Worm (Caenorhabditis elegans) whole organism, L2 larva: ENCODE measurements around the gene srb-11.
A peak's percentile ranks its signal among the peaks of the same experiment; 100 is the strongest.

ENCODE experiments used
- R02D3.7 ChIP-seq: fragments of 150-350 bp; optimal IDR thresholded peaks from 2 replicates; lab custom pipeline; 2014; ENCODE audit warnings: missing biosample characterization, missing genetic modification characterization
- alr-1 ChIP-seq: fragments of 150-350 bp; optimal IDR thresholded peaks from 2 replicates; lab custom pipeline; 2014; ENCODE audit warnings: missing biosample characterization, missing genetic modification characterization
- ama-1 ChIP-seq: fragments of 150-350 bp; optimal IDR thresholded peaks from 2 replicates; lab custom pipeline; 2018; ENCODE audit warnings: inconsistent platforms
- blmp-1 ChIP-seq: sonication (generic microtip); optimal IDR thresholded peaks from 2 replicates; lab custom pipeline; 2017; ENCODE audit warnings: missing genetic modification characterization, mild to moderate bottlenecking, missing compliant biosample characterization, antibody characterized with exemption, moderate library complexity; ENCODE audit not compliant: insufficient read depth
- ceh-82 ChIP-seq: fragments of 150-350 bp; optimal IDR thresholded peaks from 2 replicates; lab custom pipeline; 2014; ENCODE audit warnings: missing biosample characterization, missing genetic modification characterization
- crh-2 ChIP-seq: sonication (generic microtip); optimal IDR thresholded peaks from 2 replicates; lab custom pipeline; 2017; ENCODE audit warnings: missing biosample characterization, missing genetic modification characterization
- elt-3 ChIP-seq: sonication (generic microtip); optimal IDR thresholded peaks from 2 replicates; lab custom pipeline; 2017; ENCODE audit warnings: missing biosample characterization, missing genetic modification characterization
- fos-1 ChIP-seq: fragments of 150-350 bp; optimal IDR thresholded peaks from 2 replicates; lab custom pipeline; 2014; ENCODE audit warnings: missing biosample characterization, missing genetic modification characterization
- gmeb-1 ChIP-seq: fragments of 150-350 bp; optimal IDR thresholded peaks from 2 replicates; lab custom pipeline; 2014; ENCODE audit warnings: missing biosample characterization, missing genetic modification characterization
- lin-13 ChIP-seq: fragments of 150-350 bp; optimal IDR thresholded peaks from 2 replicates; lab custom pipeline; 2014; ENCODE audit warnings: missing biosample characterization, missing genetic modification reagents, missing genetic modification characterization
- lsy-2 ChIP-seq, 2 experiments: fragments of 150-350 bp in 1 of 2; sonication (generic microtip) in 1 of 2; optimal IDR thresholded peaks; 2 replicates each; lab custom pipeline; 2014 to 2017; ENCODE audit warnings: missing biosample characterization in 2 of 2, missing genetic modification characterization in 2 of 2
- mab-5 ChIP-seq: fragments of 150-350 bp; optimal IDR thresholded peaks from 2 replicates; lab custom pipeline; 2014; ENCODE audit warnings: missing biosample characterization, missing genetic modification characterization
- mdl-1 ChIP-seq, 2 experiments: fragments of 150-350 bp in 1 of 2; sonication (generic microtip) in 1 of 2; optimal IDR thresholded peaks; 2 replicates each; lab custom pipeline; 2017; ENCODE audit warnings: missing biosample characterization in 2 of 2, missing genetic modification characterization in 2 of 2
- nhr-10 ChIP-seq: sonication (generic microtip); optimal IDR thresholded peaks from 2 replicates; lab custom pipeline; 2017; ENCODE audit warnings: missing biosample characterization, missing genetic modification characterization
- nhr-11 ChIP-seq: fragments of 150-350 bp; optimal IDR thresholded peaks from 2 replicates; lab custom pipeline; 2014; ENCODE audit warnings: missing biosample characterization, missing genetic modification characterization
- nhr-129 ChIP-seq: fragments of 150-350 bp; optimal IDR thresholded peaks from 2 replicates; lab custom pipeline; 2014; ENCODE audit warnings: missing biosample characterization, missing genetic modification characterization
- nhr-23 ChIP-seq: fragments of 150-350 bp; optimal IDR thresholded peaks from 2 replicates; lab custom pipeline; 2014; ENCODE audit warnings: missing biosample characterization, missing genetic modification reagents, missing genetic modification characterization
- nhr-237 ChIP-seq: fragments of 150-350 bp; optimal IDR thresholded peaks from 2 replicates; lab custom pipeline; 2014; ENCODE audit warnings: missing biosample characterization, missing genetic modification characterization
- nhr-25 ChIP-seq: fragments of 150-350 bp; sonication (generic microtip); optimal IDR thresholded peaks from 3 replicates; lab custom pipeline; 2014; ENCODE audit warnings: missing biosample characterization, missing genetic modification characterization
- nhr-6 ChIP-seq: fragments of 150-350 bp; optimal IDR thresholded peaks from 2 replicates; lab custom pipeline; 2014; ENCODE audit warnings: missing biosample characterization, missing genetic modification characterization
- peb-1 ChIP-seq: fragments of 150-350 bp; optimal IDR thresholded peaks from 2 replicates; lab custom pipeline; 2014; ENCODE audit warnings: missing biosample characterization, missing genetic modification characterization
- skn-1 ChIP-seq: sonication (generic microtip); optimal IDR thresholded peaks from 2 replicates; lab custom pipeline; 2017; ENCODE audit warnings: missing biosample characterization, missing genetic modification characterization
- sma-3 ChIP-seq: sonication (generic microtip); optimal IDR thresholded peaks from 2 replicates; lab custom pipeline; 2016; ENCODE audit warnings: missing genetic modification reagents, missing genetic modification characterization, missing compliant biosample characterization
- sma-9 ChIP-seq, 2 experiments: fragments of 150-350 bp in 1 of 2; sonication (generic microtip) in 1 of 2; optimal IDR thresholded peaks; 2 replicates each; lab custom pipeline; 2014 to 2016; ENCODE audit warnings: missing genetic modification characterization in 2 of 2, mild to moderate bottlenecking in 1 of 2, missing biosample characterization in 1 of 2, missing compliant biosample characterization in 1 of 2, missing genetic modification reagents in 1 of 2, moderate library complexity in 1 of 2
- unc-62 ChIP-seq: fragments of 150-350 bp; optimal IDR thresholded peaks from 2 replicates; lab custom pipeline; 2014; ENCODE audit warnings: missing biosample characterization, missing genetic modification reagents, missing genetic modification characterization
- zag-1 ChIP-seq: fragments of 150-350 bp; optimal IDR thresholded peaks from 2 replicates; lab custom pipeline; 2014; ENCODE audit warnings: missing biosample characterization, missing genetic modification characterization
- ztf-1 ChIP-seq: fragments of 200-800 bp; sonication (Bioruptor generic); conservative IDR thresholded peaks from 2 replicates; pipeline ENCODE4 v1.3.6; 2022; ENCODE audit warnings: missing genetic modification characterization, missing compliant biosample characterization
- ztf-4 ChIP-seq: fragments of 150-350 bp; optimal IDR thresholded peaks from 2 replicates; lab custom pipeline; 2014; ENCODE audit warnings: missing biosample characterization, missing genetic modification characterization

srb-11 gene

DNA sequence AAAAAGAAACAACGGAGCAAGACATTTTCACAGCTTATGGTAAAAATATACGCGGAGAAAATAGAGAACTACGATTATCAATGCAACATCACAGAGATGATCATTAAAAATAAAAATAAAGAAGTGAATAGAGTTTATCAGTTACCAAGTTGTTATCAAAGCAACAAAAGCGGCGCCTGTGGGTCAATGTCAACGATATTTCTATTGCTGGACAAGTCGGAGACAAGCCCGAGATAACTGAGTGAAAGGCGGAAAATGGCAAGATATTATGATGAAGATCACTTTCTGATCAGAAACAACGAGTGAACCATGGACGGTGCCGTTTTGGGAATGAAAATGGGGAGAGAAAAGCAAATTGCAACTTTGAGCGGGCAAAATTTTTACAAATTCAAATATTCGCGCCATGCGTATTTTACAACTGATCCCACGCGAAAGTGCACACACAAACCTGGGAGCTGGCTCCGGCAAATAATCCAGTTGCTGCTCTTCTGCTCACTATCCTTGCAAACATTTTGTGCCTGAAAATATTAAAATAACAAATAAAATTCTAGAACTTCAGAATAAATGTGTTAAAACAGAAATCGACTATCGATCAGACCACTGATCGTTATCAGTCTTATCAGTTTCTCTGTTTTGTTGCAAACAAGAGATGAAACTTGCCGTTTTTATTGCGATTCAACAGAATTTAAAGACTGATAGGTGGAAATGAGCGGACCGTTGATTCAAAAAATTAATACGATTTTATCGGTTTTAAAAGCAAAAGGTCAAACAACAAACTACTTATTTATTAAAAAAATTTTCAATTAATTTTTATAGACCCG lies 50.2 kb downstream of the srb-11 start, which contains the start of gene mel-32:
TSS of gene mel-32 (minus strand) at position 696 of the 821 bp plus-strand sequence.
- TF ChIP-seq nhr-23 (tag; lab: Kevin White, UChicago) (no peak), sma-9 (GFP tag; optimal IDR thresholded peaks at IDR 0.05; lab: Kevin White, UChicago) (peak; percentile 22), sma-9 (tag; optimal IDR thresholded peaks at IDR 0.05; lab: Kevin White, UChicago) (no peak), sma-3 (GFP tag; lab: Kevin White, UChicago) (peak; percentile 2), ceh-82 (tag; lab: Kevin White, UChicago) (no peak), lin-13 (GFP tag; lab: Kevin White, UChicago) (no peak), fos-1 (tag; lab: Kevin White, UChicago) (peak; percentile 22), ama-1 (lab: Kevin White, UChicago) (peak; percentile 31), alr-1 (no peak), ztf-1 (no peak), nhr-25 (tag; lab: Kevin White, UChicago) (no peak), skn-1 (tag; lab: Kevin White, UChicago) (no peak), lsy-2 (tag; optimal IDR thresholded peaks at IDR 0.05; lab: Kevin White, UChicago) (peak in 1 of 2 experiments; percentile 49), R02D3.7 (tag; lab: Kevin White, UChicago) (no peak), blmp-1 (peak; percentile 21), mdl-1 (tag; optimal IDR thresholded peaks at IDR 0.05; lab: Kevin White, UChicago) (no peak), unc-62 (GFP tag; lab: Kevin White, UChicago) (no peak), zag-1 (tag; lab: Kevin White, UChicago) (no peak), nhr-237 (tag; lab: Kevin White, UChicago) (no peak), peb-1 (tag; lab: Kevin White, UChicago) (no peak), nhr-11 (tag; lab: Kevin White, UChicago) (no peak), mab-5 (tag; lab: Kevin White, UChicago) (no peak), crh-2 (peak; percentile 16), nhr-129 (tag; lab: Kevin White, UChicago) (no peak), nhr-10 (tag; lab: Kevin White, UChicago) (no peak), ztf-4 (tag; lab: Kevin White, UChicago) (no peak), nhr-6 (tag; lab: Kevin White, UChicago) (no peak), elt-3 (tag; lab: Kevin White, UChicago) (no peak), gmeb-1 (tag; lab: Kevin White, UChicago) (no peak)
- TF ChIP-seq, all 48 proteins: peak for 7
